Worm (Caenorhabditis elegans): ENCODE data around the gene ckc-1.

ckc-1 gene

ce11 chrX:3618842-3619241 lies 42.4 kb downstream of the ckc-1 start:
- TF ChIP-seq ztf-11 (tag; optimal IDR thresholded peaks at IDR 0.05): no peak
- peak; percentile 9 for TF ChIP-seq lin-14 (GFP tag; optimal IDR thresholded peaks at IDR 0.05)

DNA sequence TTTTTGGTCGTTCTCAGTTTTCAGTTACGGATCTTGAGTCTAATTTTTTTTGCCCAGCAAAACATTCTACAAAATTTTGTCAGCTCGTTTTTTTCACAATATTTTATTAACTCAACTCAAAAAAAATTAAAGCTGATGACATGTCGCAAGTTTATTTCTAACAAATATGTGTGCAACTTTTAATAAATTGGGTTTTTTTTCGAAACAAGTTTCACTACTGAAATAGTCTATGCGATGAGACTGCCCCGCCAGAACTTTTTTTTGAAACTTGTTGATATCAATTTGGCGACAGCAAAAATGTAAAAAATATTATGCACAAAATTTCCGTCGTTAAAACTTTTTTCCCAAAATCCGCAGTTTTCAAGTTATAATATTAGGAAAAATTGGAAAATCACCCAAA lies 46.8 kb downstream of the ckc-1 start, which contains the start of gene C18B2.2:
Gene C18B2.2 (plus strand): TSS at position 301 of the 400 bp plus-strand sequence.
- no peak for TF ChIP-seq efl-1 (optimal IDR thresholded peaks at IDR 0.05)
- peak in 1 of 2 experiments; percentile 11 for TF ChIP-seq efl-1 (GFP tag; optimal IDR thresholded peaks at IDR 0.05 in 1 of 2)
- TF ChIP-seq lin-14 (GFP tag; optimal IDR thresholded peaks at IDR 0.05): no peak

DNA sequence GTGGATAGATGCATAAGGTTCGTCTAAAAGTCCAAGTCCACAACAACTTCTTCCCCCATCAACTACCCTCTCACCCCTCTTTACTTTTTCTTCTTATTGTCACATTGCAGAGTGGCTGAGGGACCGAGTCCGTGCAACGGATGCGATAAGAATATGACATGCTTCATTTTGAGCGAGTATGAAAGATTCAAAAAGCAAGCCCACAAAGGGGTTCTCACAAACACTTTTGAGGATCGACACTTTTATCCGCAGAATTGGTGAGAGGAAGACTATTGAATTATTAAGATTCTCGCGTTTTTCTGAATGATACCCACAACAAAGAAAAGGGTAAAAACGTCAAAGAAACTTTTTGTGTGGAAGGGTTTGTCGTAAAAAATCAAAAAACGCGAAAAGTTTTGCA lies 49.2 kb downstream of the ckc-1 start:
- TF ChIP-seq unc-98 (GFP tag; IDR thresholded peaks at IDR 0.05) (no peak), nhr-19 (GFP tag; conservative IDR thresholded peaks at IDR 0.05) (no peak), efl-1 (optimal IDR thresholded peaks at IDR 0.05) (no peak), efl-1 (GFP tag; optimal IDR thresholded peaks at IDR 0.05 in 1 of 2) (peak in 1 of 2 experiments; percentile 87)

DNA sequence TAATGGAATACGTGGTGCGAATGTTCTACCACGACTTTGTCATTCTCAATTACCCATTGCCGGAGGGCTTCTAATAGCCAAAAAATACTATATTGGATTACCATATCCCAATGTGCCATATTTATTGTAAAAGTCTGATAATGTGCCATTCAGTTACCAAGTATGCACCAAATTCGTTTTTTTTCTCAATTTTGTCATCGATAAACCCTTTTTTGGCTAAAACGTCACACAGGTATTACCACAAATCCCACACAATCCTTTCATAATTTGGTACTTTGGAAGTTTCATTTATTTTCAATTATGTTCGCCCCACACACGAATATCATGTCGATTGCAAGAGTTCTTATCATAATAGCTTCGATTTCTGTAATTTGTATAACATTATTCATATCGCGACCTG lies 51.6 kb downstream of the ckc-1 start, which contains the start of gene vep-2:
Gene vep-2 (plus strand): TSS at position 301 of the 400 bp plus-strand sequence.
- TF ChIP-seq lin-35 (GFP tag; optimal IDR thresholded peaks at IDR 0.05) (no peak), skn-1 (tag; optimal IDR thresholded peaks at IDR 0.05) (no peak), nhr-11 (tag; optimal IDR thresholded peaks at IDR 0.05) (no peak), pag-3 (tag; optimal IDR thresholded peaks at IDR 0.05; ENCODE audit: borderline replicate concordance, insufficient read depth) (no peak)

All from whole organism, L1 larva.